Fruit fly (Drosophila melanogaster) whole organism, embryonic: Measurements from ENCODE around the gene CG12024.

Experiments used
- Antp ChIP-seq: fragments of 200-800 bp; sonication (Bioruptor generic); optimal IDR thresholded peaks from 3 replicates; lab custom pipeline; 2016; ENCODE audit warnings: missing biosample characterization, missing genetic modification characterization
- CG1024 ChIP-seq: fragments of 200-800 bp; sonication (Bioruptor generic); IDR thresholded peaks from 2 replicates; pipeline ENCODE4 v1.3.6; 2022; ENCODE audit warnings: missing biosample characterization, missing genetic modification characterization
- CG10462 ChIP-seq: fragments of 200-800 bp; sonication (Bioruptor generic); optimal IDR thresholded peaks from 2 replicates; lab custom pipeline; 2016; ENCODE audit warnings: missing biosample characterization, missing genetic modification characterization
- CG10959 ChIP-seq: fragments of 200-800 bp; sonication (Bioruptor generic); IDR thresholded peaks from 2 replicates; pipeline ENCODE4 v1.3.6; 2022; ENCODE audit warnings: missing biosample characterization, missing genetic modification characterization
- CG11695 ChIP-seq: fragments of 200-800 bp; sonication (Bioruptor generic); IDR thresholded peaks from 3 replicates; pipeline ENCODE4 v1.3.6; 2022; ENCODE audit warnings: missing biosample characterization, missing genetic modification characterization
- CG11696 ChIP-seq: fragments of 200-800 bp; sonication (Bioruptor generic); IDR thresholded peaks from 2 replicates; pipeline ENCODE4 v1.3.6; 2022; ENCODE audit warnings: missing biosample characterization, missing genetic modification characterization
- CG12299 ChIP-seq: fragments of 200-800 bp; sonication (Bioruptor generic); optimal IDR thresholded peaks from 2 replicates; lab custom pipeline; 2018; ENCODE audit warnings: missing biosample characterization, mild to moderate bottlenecking, missing genetic modification characterization
- CG15514 ChIP-seq: fragments of 200-800 bp; sonication (Bioruptor generic); optimal IDR thresholded peaks from 3 replicates; lab custom pipeline; 2017; ENCODE audit warnings: missing biosample characterization, missing genetic modification characterization, mild to moderate bottlenecking, moderate library complexity, missing genetic modification reagents
- CG1602 ChIP-seq: fragments of 200-800 bp; sonication (Bioruptor generic); optimal IDR thresholded peaks from 3 replicates; lab custom pipeline; 2016; ENCODE audit warnings: missing biosample characterization, missing genetic modification characterization
- CG1647 ChIP-seq: fragments of 200-800 bp; sonication (Bioruptor generic); optimal IDR thresholded peaks from 3 replicates; lab custom pipeline; 2016; ENCODE audit warnings: missing biosample characterization, missing genetic modification characterization
- CG16779 ChIP-seq: fragments of 200-800 bp; sonication (Bioruptor generic); IDR thresholded peaks from 2 replicates; pipeline ENCODE4 v1.3.6; 2022; ENCODE audit warnings: missing biosample characterization, missing genetic modification characterization
- CG17612 ChIP-seq: fragments of 200-800 bp; sonication (Bioruptor generic); IDR thresholded peaks from 2 replicates; pipeline ENCODE4 v1.3.6; 2022; ENCODE audit warnings: missing biosample characterization, missing genetic modification characterization
- CG2202 ChIP-seq: fragments of 200-800 bp; sonication (Bioruptor generic); optimal IDR thresholded peaks from 2 replicates; lab custom pipeline; 2018; ENCODE audit warnings: missing biosample characterization, mild to moderate bottlenecking, missing genetic modification characterization
- CG30020 ChIP-seq: fragments of 200-800 bp; optimal IDR thresholded peaks from 2 replicates; lab custom pipeline; 2019; ENCODE audit warnings: missing biosample characterization, mild to moderate bottlenecking, missing genetic modification characterization, moderate library complexity
- CG3065 ChIP-seq: fragments of 200-800 bp; sonication (Bioruptor generic); optimal IDR thresholded peaks from 2 replicates; lab custom pipeline; 2016; ENCODE audit warnings: missing biosample characterization, missing genetic modification characterization
- CG31224 ChIP-seq: fragments of 200-800 bp; sonication (Bioruptor generic); IDR thresholded peaks from 2 replicates; pipeline ENCODE4 v1.3.6; 2022; ENCODE audit warnings: missing biosample characterization, missing genetic modification characterization
- CG31388 ChIP-seq: fragments of 200-800 bp; sonication (Bioruptor generic); optimal IDR thresholded peaks from 2 replicates; lab custom pipeline; 2016; ENCODE audit warnings: missing biosample characterization, missing genetic modification characterization
- CG3163 ChIP-seq: fragments of 200-800 bp; sonication (Bioruptor generic); optimal IDR thresholded peaks from 3 replicates; lab custom pipeline; 2016; ENCODE audit warnings: missing biosample characterization, missing genetic modification characterization
- CG6272 ChIP-seq: fragments of 200-800 bp; sonication (Bioruptor generic); IDR thresholded peaks from 2 replicates; pipeline ENCODE4 v1.3.6; 2022; ENCODE audit warnings: missing biosample characterization, missing genetic modification characterization
- CG6689 ChIP-seq: fragments of 200-800 bp; sonication (Bioruptor generic); IDR thresholded peaks from 2 replicates; pipeline ENCODE4 v1.3.6; 2022; ENCODE audit warnings: missing biosample characterization, missing genetic modification characterization
- CG7963 ChIP-seq: fragments of 200-800 bp; sonication (Bioruptor generic); IDR thresholded peaks from 3 replicates; pipeline ENCODE4 v1.3.6; 2022; ENCODE audit warnings: missing biosample characterization, missing genetic modification characterization; ENCODE audit not compliant: partially characterized antibody
- CG8388 ChIP-seq: fragments of 200-800 bp; sonication (Bioruptor generic); optimal IDR thresholded peaks from 2 replicates; lab custom pipeline; 2019; ENCODE audit warnings: missing biosample characterization, mild to moderate bottlenecking, missing genetic modification characterization, moderate library complexity
- CG8765 ChIP-seq: fragments of 200-800 bp; sonication (Bioruptor generic); IDR thresholded peaks from 2 replicates; pipeline ENCODE4 v1.3.6; 2022; ENCODE audit warnings: missing biosample characterization, missing genetic modification characterization
- CG9797 ChIP-seq: fragments of 200-800 bp; sonication (Bioruptor generic); optimal IDR thresholded peaks from 3 replicates; lab custom pipeline; 2018; ENCODE audit warnings: missing biosample characterization, mild to moderate bottlenecking, missing genetic modification characterization
- D19A ChIP-seq: fragments of 200-800 bp; optimal IDR thresholded peaks from 3 replicates; lab custom pipeline; 2019; ENCODE audit warnings: missing biosample characterization, mild to moderate bottlenecking, missing genetic modification characterization, moderate library complexity
- Dll ChIP-seq: fragments of 200-800 bp; sonication (Bioruptor generic); IDR thresholded peaks from 4 replicates; pipeline ENCODE4 v1.3.6; 2022; ENCODE audit warnings: missing biosample characterization, missing genetic modification characterization; ENCODE audit not compliant: partially characterized antibody
- Doc2 ChIP-seq: fragments of 200-800 bp; sonication (Bioruptor generic); IDR thresholded peaks from 2 replicates; pipeline ENCODE4 v1.3.6; 2022; ENCODE audit warnings: missing biosample characterization, missing genetic modification characterization
- Ets65A ChIP-seq: fragments of 200-800 bp; sonication (Bioruptor generic); peaks from one replicate; lab custom pipeline; 2016; ENCODE audit warnings: missing biosample characterization, missing genetic modification characterization
- Gsc ChIP-seq: fragments of 200-800 bp; sonication (Bioruptor generic); IDR thresholded peaks from 2 replicates; pipeline ENCODE4 v1.3.6; 2022; ENCODE audit warnings: missing biosample characterization, missing genetic modification characterization
- Meics ChIP-seq: fragments of 200-800 bp; sonication (Bioruptor generic); optimal IDR thresholded peaks from 2 replicates; lab custom pipeline; 2017; ENCODE audit warnings: missing biosample characterization, mild to moderate bottlenecking, missing genetic modification characterization
- NC2α ChIP-seq: fragments of 200-800 bp; sonication (Bioruptor generic); optimal IDR thresholded peaks from 2 replicates; lab custom pipeline; 2016; ENCODE audit warnings: missing biosample characterization, missing genetic modification characterization
- NfI ChIP-seq: fragments of 200-800 bp; sonication (Bioruptor generic); optimal IDR thresholded peaks from 3 replicates; lab custom pipeline; 2018; ENCODE audit warnings: missing biosample characterization, mild to moderate bottlenecking, missing genetic modification characterization, moderate library complexity
- Sox100B ChIP-seq: fragments of 200-800 bp; sonication (Bioruptor generic); optimal IDR thresholded peaks from 3 replicates; lab custom pipeline; 2018; ENCODE audit warnings: missing biosample characterization, mild to moderate bottlenecking, missing genetic modification characterization
- Sox102F ChIP-seq: fragments of 200-800 bp; sonication (Bioruptor generic); optimal IDR thresholded peaks from 2 replicates; lab custom pipeline; 2018; ENCODE audit warnings: missing biosample characterization, mild to moderate bottlenecking, missing genetic modification characterization, moderate library complexity
- Sry-δ ChIP-seq: fragments of 200-800 bp; sonication (Bioruptor generic); optimal IDR thresholded peaks from 2 replicates; lab custom pipeline; 2016; ENCODE audit warnings: missing biosample characterization, missing genetic modification characterization
- Tbp ChIP-seq: fragments of >200 bp; optimal IDR thresholded peaks from 2 replicates; lab custom pipeline; 2018; ENCODE audit warnings: missing biosample characterization, missing genetic modification characterization
- ato ChIP-seq: fragments of 200-800 bp; sonication (Bioruptor generic); IDR thresholded peaks from 2 replicates; pipeline ENCODE4 v1.3.6; 2022; ENCODE audit warnings: missing biosample characterization, missing genetic modification characterization; ENCODE audit not compliant: partially characterized antibody
- cad ChIP-seq: fragments of >200 bp; optimal IDR thresholded peaks from 2 replicates; lab custom pipeline; 2017; ENCODE audit warnings: missing biosample characterization, missing genetic modification characterization
- chm ChIP-seq: fragments of 200-800 bp; sonication (Bioruptor generic); IDR thresholded peaks from 2 replicates; pipeline ENCODE4 v1.3.6; 2022; ENCODE audit warnings: missing biosample characterization, missing genetic modification characterization
- ci ChIP-seq: fragments of 200-800 bp; sonication (Bioruptor generic); IDR thresholded peaks from 3 replicates; pipeline ENCODE4 v1.3.6; 2022; ENCODE audit warnings: missing biosample characterization, missing genetic modification characterization
- cwo ChIP-seq: fragments of 200-800 bp; sonication (Bioruptor generic); optimal IDR thresholded peaks from 3 replicates; lab custom pipeline; 2017; ENCODE audit warnings: missing biosample characterization, missing genetic modification characterization, mild to moderate bottlenecking, moderate library complexity, missing genetic modification reagents
- fd64A ChIP-seq: fragments of 200-800 bp; sonication (Bioruptor generic); optimal IDR thresholded peaks from 3 replicates; lab custom pipeline; 2018; ENCODE audit warnings: missing biosample characterization, mild to moderate bottlenecking, missing genetic modification characterization
- grn ChIP-seq: fragments of 200-800 bp; sonication (Bioruptor generic); optimal IDR thresholded peaks from 3 replicates; lab custom pipeline; 2017; ENCODE audit warnings: missing biosample characterization, missing genetic modification characterization
- jigr1 ChIP-seq: fragments of 200-800 bp; sonication (Bioruptor generic); IDR thresholded peaks from 3 replicates; pipeline ENCODE4 v1.3.6; 2022; ENCODE audit warnings: missing biosample characterization, missing genetic modification characterization
- nerfin-1 ChIP-seq: fragments of 200-800 bp; sonication (Bioruptor generic); optimal IDR thresholded peaks from 3 replicates; lab custom pipeline; 2019; ENCODE audit warnings: missing biosample characterization, mild to moderate bottlenecking, missing genetic modification characterization, moderate library complexity
- nerfin-2 ChIP-seq: fragments of 200-800 bp; sonication (Bioruptor generic); IDR thresholded peaks from 2 replicates; pipeline ENCODE4 v1.3.6; 2022; ENCODE audit warnings: missing biosample characterization, missing genetic modification characterization; ENCODE audit not compliant: partially characterized antibody
- repo ChIP-seq: fragments of 200-800 bp; sonication (Bioruptor generic); optimal IDR thresholded peaks from 2 replicates; lab custom pipeline; 2016; ENCODE audit warnings: missing biosample characterization, missing genetic modification characterization
- slou ChIP-seq: fragments of 200-800 bp; sonication (Bioruptor generic); optimal IDR thresholded peaks from 3 replicates; lab custom pipeline; 2016; ENCODE audit warnings: missing biosample characterization, missing genetic modification characterization
- slp2 ChIP-seq: fragments of 200-800 bp; sonication (Bioruptor generic); optimal IDR thresholded peaks from 2 replicates; lab custom pipeline; 2016; ENCODE audit warnings: missing biosample characterization, missing genetic modification characterization
- so ChIP-seq: fragments of 200-800 bp; sonication (Bioruptor generic); IDR thresholded peaks from 3 replicates; pipeline ENCODE4 v1.3.6; 2022; ENCODE audit warnings: missing biosample characterization, missing genetic modification characterization
- tna ChIP-seq: fragments of 200-800 bp; sonication (Bioruptor generic); IDR thresholded peaks from 2 replicates; pipeline ENCODE4 v1.3.6; 2022; ENCODE audit warnings: missing biosample characterization, missing genetic modification characterization; ENCODE audit not compliant: partially characterized antibody
- zen2 ChIP-seq: fragments of 200-800 bp; sonication (Bioruptor generic); IDR thresholded peaks from 3 replicates; pipeline ENCODE4 v1.3.6; 2022; ENCODE audit warnings: missing biosample characterization, missing genetic modification characterization; ENCODE audit not compliant: partially characterized antibody

CG12024 gene

DNA sequence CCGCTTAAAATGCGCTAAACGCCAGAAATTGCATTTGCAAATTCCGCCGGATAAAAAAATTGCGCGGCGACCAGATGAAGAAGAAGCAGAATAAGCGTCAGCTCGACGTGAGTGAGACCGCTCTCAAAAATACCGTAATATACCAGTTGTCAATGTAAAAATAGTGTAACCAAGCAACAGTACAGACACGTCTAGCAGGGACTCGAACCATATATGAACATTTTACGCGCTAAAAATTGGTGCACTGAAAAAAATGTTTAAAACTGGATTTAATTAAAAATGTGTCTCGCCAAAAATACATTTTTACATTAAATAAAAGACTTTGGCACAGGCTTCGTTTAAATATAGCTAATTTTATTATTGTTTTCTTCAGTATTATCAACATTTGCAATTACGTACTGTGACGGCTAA, 19.3 kb downstream of the CG12024 start, which contains the start of gene dre4 (continued):
- no peak for TF ChIP-seq D19A (tag; lab: Kevin White, UChicago)
- TF ChIP-seq CG2202, result peak; percentile 48
- TF ChIP-seq CG1647 (GFP tag; lab: Kevin White, UChicago), result peak; percentile 55
- peak; percentile 10 for TF ChIP-seq CG12299 (tag; lab: Kevin White, UChicago)
- no peak for TF ChIP-seq CG8765 (GFP tag; lab: Robert Waterston, UW)
- TF ChIP-seq Ets65A (GFP tag; lab: Kevin White, UChicago), result peak; percentile 89
- no peak for TF ChIP-seq zen2 (GFP tag; lab: Robert Waterston, UW)
- no peak for TF ChIP-seq CG17612
- TF ChIP-seq chm (GFP tag; lab: Robert Waterston, UW), result peak; percentile 79
- 0 out of 2 replicates have a peak, but pooled peaks have one; percentile 15 for TF ChIP-seq CG16779 (GFP tag; lab: Robert Waterston, UW)
- peak; percentile 47; the same call in 1 of the 2 replicates for TF ChIP-seq CG6272 (GFP tag; lab: Robert Waterston, UW)
- TF ChIP-seq Sox100B (GFP tag; lab: Kevin White, UChicago), result no peak
- TF ChIP-seq CG7963 (GFP tag; lab: Robert Waterston, UW), result no peak
- TF ChIP-seq NfI (GFP tag; lab: Kevin White, UChicago), result peak; percentile 42
- peak; percentile 20 for TF ChIP-seq CG30020 (tag; lab: Kevin White, UChicago)
- TF ChIP-seq Gsc (GFP tag; lab: Robert Waterston, UW), result no peak
- peak; percentile 62 for TF ChIP-seq CG11695 (GFP tag; lab: Robert Waterston, UW)
- TF ChIP-seq ato (GFP tag; lab: Robert Waterston, UW), result no peak
- peak; percentile 62 for TF ChIP-seq CG1602 (GFP tag; lab: Kevin White, UChicago)
- no peak for TF ChIP-seq cad (GFP tag; lab: Kevin White, UChicago)
- TF ChIP-seq CG8388, result peak; percentile 68
- TF ChIP-seq slou (GFP tag; lab: Kevin White, UChicago), result peak; percentile 54
- TF ChIP-seq nerfin-1 (tag; lab: Kevin White, UChicago), result peak; percentile 94
- peak; percentile 88 for TF ChIP-seq ci
- TF ChIP-seq CG6689 (GFP tag; lab: Robert Waterston, UW), result 0 out of 2 replicates have a peak, but pooled peaks have one; percentile 40
- peak; percentile 42 for TF ChIP-seq CG3065 (GFP tag; lab: Kevin White, UChicago)
- peak; percentile 30 for TF ChIP-seq CG3163 (GFP tag; lab: Kevin White, UChicago)
- no peak for TF ChIP-seq Doc2 (GFP tag; lab: Robert Waterston, UW)
- 0 out of 4 replicates have a peak, but pooled peaks have one; percentile 39 for TF ChIP-seq Dll
- no peak for TF ChIP-seq jigr1 (GFP tag; lab: Robert Waterston, UW)
- peak; percentile 31; the same call in 1 of the 2 replicates for TF ChIP-seq CG10959
- TF ChIP-seq fd64A, result peak; percentile 37
- TF ChIP-seq Meics, result peak; percentile 72

DNA sequence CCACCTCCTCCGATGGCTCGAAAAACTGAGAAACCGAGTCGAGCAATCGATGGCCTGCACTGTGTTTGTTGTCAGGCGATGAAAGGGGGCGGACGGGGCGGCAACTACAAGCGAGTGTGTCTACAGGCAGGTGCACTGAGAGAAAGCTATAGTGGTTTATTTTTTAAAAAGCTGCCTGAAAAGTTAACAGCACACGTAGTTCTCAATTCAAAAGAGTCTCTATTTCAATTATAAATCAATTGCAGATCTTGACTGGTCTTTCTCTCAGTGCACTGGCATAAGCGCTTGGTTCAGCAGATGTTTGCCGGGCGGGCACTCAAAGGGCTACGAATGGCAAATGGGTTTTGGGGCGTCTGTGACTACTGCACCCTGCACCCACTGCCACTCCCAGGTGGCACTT, 23.7 kb downstream of the CG12024 start:
- TF ChIP-seq CG31224 (GFP tag; lab: Robert Waterston, UW), result peak; percentile 55; the same call in 1 of the 2 replicates
- TF ChIP-seq CG1647 (GFP tag; lab: Kevin White, UChicago), result no peak
- peak; percentile 39; the same call in 1 of the 2 replicates for TF ChIP-seq CG6689 (GFP tag; lab: Robert Waterston, UW)
- TF ChIP-seq cwo, result no peak
- no peak for TF ChIP-seq slp2
- no peak for TF ChIP-seq Tbp (GFP tag; lab: Kevin White, UChicago)
- TF ChIP-seq Antp (GFP tag; lab: Kevin White, UChicago), result peak; percentile 34
- TF ChIP-seq so, result no peak
- peak; percentile 25 for TF ChIP-seq Sox102F (GFP tag; lab: Kevin White, UChicago)
- TF ChIP-seq grn (GFP tag; lab: Kevin White, UChicago), result no peak
- no peak for TF ChIP-seq Sry-δ (GFP tag; lab: Kevin White, UChicago)
- no peak for TF ChIP-seq CG31388
- TF ChIP-seq repo (GFP tag; lab: Kevin White, UChicago), result no peak
- TF ChIP-seq CG1024 (GFP tag; lab: Robert Waterston, UW), result 0 out of 2 replicates have a peak, but pooled peaks have one; percentile 26
- TF ChIP-seq CG9797 (GFP tag; lab: Kevin White, UChicago), result no peak
- no peak for TF ChIP-seq CG10462 (GFP tag; lab: Kevin White, UChicago)
- TF ChIP-seq tna, result no peak
- peak; percentile 63; the same call in 1 of the 2 replicates for TF ChIP-seq CG11696 (GFP tag; lab: Robert Waterston, UW)
- no peak for TF ChIP-seq nerfin-2 (GFP tag; lab: Robert Waterston, UW)
- TF ChIP-seq NC2α (GFP tag; lab: Kevin White, UChicago), result no peak
- peak; percentile 44 for TF ChIP-seq CG15514 (GFP tag; lab: Kevin White, UChicago)
